Fruit fly (Drosophila melanogaster) whole organism, embryonic: ENCODE measurements around the gene CG7365.

ENCODE experiments used
- ATbp ChIP-seq: fragments of 200-800 bp; sonication (Bioruptor generic); optimal IDR thresholded peaks from 2 replicates; lab custom pipeline; 2017; ENCODE audit warnings: missing biosample characterization, mild to moderate bottlenecking, missing genetic modification characterization, missing genetic modification reagents
- B-H2 ChIP-seq: fragments of 200-800 bp; sonication (Bioruptor generic); optimal IDR thresholded peaks from 2 replicates; lab custom pipeline; 2018; ENCODE audit warnings: missing biosample characterization, mild to moderate bottlenecking, missing genetic modification characterization
- CG10543 ChIP-seq: fragments of 200-800 bp; sonication (Bioruptor generic); optimal IDR thresholded peaks from 3 replicates; lab custom pipeline; 2017; ENCODE audit warnings: missing biosample characterization, mild to moderate bottlenecking, missing genetic modification characterization, moderate library complexity
- CG18764 ChIP-seq: fragments of 200-800 bp; sonication (Bioruptor generic); optimal IDR thresholded peaks from 3 replicates; lab custom pipeline; 2016; ENCODE audit warnings: missing biosample characterization, missing genetic modification characterization
- CG2116 ChIP-seq: fragments of 200-800 bp; sonication (Bioruptor generic); optimal IDR thresholded peaks from 3 replicates; lab custom pipeline; 2018; ENCODE audit warnings: missing biosample characterization, mild to moderate bottlenecking, missing genetic modification characterization
- CG30403 ChIP-seq: fragments of 200-800 bp; sonication (Bioruptor generic); optimal IDR thresholded peaks from 3 replicates; lab custom pipeline; 2016; ENCODE audit warnings: missing biosample characterization, missing genetic modification characterization
- CG32767 ChIP-seq: fragments of 200-800 bp; sonication (Bioruptor generic); IDR thresholded peaks from 2 replicates; pipeline ENCODE4 v1.3.6; 2022; ENCODE audit warnings: missing biosample characterization, missing genetic modification characterization
- CG34376 ChIP-seq: fragments of 200-800 bp; sonication (Bioruptor generic); optimal IDR thresholded peaks from 2 replicates; lab custom pipeline; 2018; ENCODE audit warnings: missing biosample characterization, mild to moderate bottlenecking, missing genetic modification characterization
- CG3838 ChIP-seq: fragments of 200-800 bp; sonication (Bioruptor generic); optimal IDR thresholded peaks from 3 replicates; lab custom pipeline; 2016; ENCODE audit warnings: missing biosample characterization, missing genetic modification characterization
- CG4820 ChIP-seq: fragments of 200-800 bp; sonication (Bioruptor generic); optimal IDR thresholded peaks from 3 replicates; lab custom pipeline; 2016; ENCODE audit warnings: missing biosample characterization, missing genetic modification characterization
- CG6254 ChIP-seq: fragments of 200-800 bp; sonication (Bioruptor generic); optimal IDR thresholded peaks from 3 replicates; lab custom pipeline; 2017; ENCODE audit warnings: mild to moderate bottlenecking, missing biosample characterization, missing genetic modification reagents, missing genetic modification characterization
- CG8359 ChIP-seq: fragments of 200-800 bp; sonication (Bioruptor generic); optimal IDR thresholded peaks from 2 replicates; lab custom pipeline; 2017; ENCODE audit warnings: missing biosample characterization, mild to moderate bottlenecking, missing genetic modification characterization, borderline replicate concordance
- CrebB ChIP-seq: fragments of 200-800 bp; sonication (Bioruptor generic); optimal IDR thresholded peaks from 3 replicates; lab custom pipeline; 2018; ENCODE audit warnings: missing biosample characterization, mild to moderate bottlenecking, missing genetic modification characterization
- D ChIP-seq, 2 experiments: fragments of 200-800 bp in 1 of 2; fragments of >200 bp in 1 of 2; sonication (Bioruptor generic) in 1 of 2; optimal IDR thresholded peaks; 2 replicates in 1 of 2; 3 replicates in 1 of 2; lab custom pipeline; 2017; ENCODE audit warnings: mild to moderate bottlenecking in 1 of 2, missing biosample characterization in 1 of 2, missing genetic modification characterization in 1 of 2, missing genetic modification reagents in 1 of 2
- Dip2 ChIP-seq: fragments of 200-800 bp; sonication (Bioruptor generic); IDR thresholded peaks from 2 replicates; pipeline ENCODE4 v1.3.6; 2022; ENCODE audit warnings: missing biosample characterization, missing genetic modification characterization
- Drgx ChIP-seq: fragments of 200-800 bp; sonication (Bioruptor generic); IDR thresholded peaks from 2 replicates; pipeline ENCODE4 v1.3.6; 2022; ENCODE audit warnings: missing biosample characterization, missing genetic modification characterization
- Fer3 ChIP-seq: fragments of 200-800 bp; sonication (Bioruptor generic); optimal IDR thresholded peaks from 2 replicates; lab custom pipeline; 2018; ENCODE audit warnings: missing biosample characterization, mild to moderate bottlenecking, missing genetic modification characterization, moderate library complexity
- HHEX ChIP-seq: fragments of 200-800 bp; sonication (Bioruptor generic); optimal IDR thresholded peaks from 3 replicates; lab custom pipeline; 2017; ENCODE audit warnings: missing biosample characterization, mild to moderate bottlenecking, missing genetic modification characterization, missing genetic modification reagents
- HLH3B ChIP-seq: fragments of 200-800 bp; sonication (Bioruptor generic); IDR thresholded peaks from 2 replicates; pipeline ENCODE4 v1.3.6; 2022; ENCODE audit warnings: missing biosample characterization, missing genetic modification characterization
- HmgZ ChIP-seq: fragments of 200-800 bp; sonication (Bioruptor generic); optimal IDR thresholded peaks from 2 replicates; lab custom pipeline; 2018; ENCODE audit warnings: missing biosample characterization, mild to moderate bottlenecking, missing genetic modification characterization
- Lpt ChIP-seq: fragments of >200 bp; optimal IDR thresholded peaks from 2 replicates; lab custom pipeline; 2018; ENCODE audit warnings: missing biosample characterization, missing genetic modification characterization
- Mad ChIP-seq: fragments of 200-800 bp; sonication (Bioruptor generic); optimal IDR thresholded peaks from 2 replicates; lab custom pipeline; 2016; ENCODE audit warnings: missing biosample characterization, missing genetic modification characterization
- NK7.1 ChIP-seq: fragments of 200-800 bp; sonication (Bioruptor generic); optimal IDR thresholded peaks from 3 replicates; lab custom pipeline; 2016; ENCODE audit warnings: missing biosample characterization, missing genetic modification characterization
- Optix ChIP-seq: fragments of 200-800 bp; sonication (Bioruptor generic); IDR thresholded peaks from 3 replicates; pipeline ENCODE4 v1.3.6; 2022; ENCODE audit warnings: missing biosample characterization, missing genetic modification characterization
- Rx ChIP-seq: fragments of 200-800 bp; sonication (Bioruptor generic); IDR thresholded peaks from 2 replicates; pipeline ENCODE4 v1.3.6; 2022; ENCODE audit warnings: missing biosample characterization, missing genetic modification characterization
- Sry-δ ChIP-seq: fragments of 200-800 bp; sonication (Bioruptor generic); optimal IDR thresholded peaks from 2 replicates; lab custom pipeline; 2016; ENCODE audit warnings: missing biosample characterization, missing genetic modification characterization
- amos ChIP-seq: fragments of 200-800 bp; sonication (Bioruptor generic); IDR thresholded peaks from 2 replicates; pipeline ENCODE4 v1.3.6; 2022; ENCODE audit warnings: missing biosample characterization, missing genetic modification characterization; ENCODE audit not compliant: partially characterized antibody
- corto ChIP-seq: fragments of 200-800 bp; sonication (Bioruptor generic); optimal IDR thresholded peaks from 2 replicates; lab custom pipeline; 2016; ENCODE audit warnings: missing biosample characterization, mild to moderate bottlenecking, missing genetic modification characterization, moderate library complexity
- ftz-f1 ChIP-seq: fragments of 200-800 bp; sonication (Bioruptor generic); optimal IDR thresholded peaks from 2 replicates; lab custom pipeline; 2016; ENCODE audit warnings: missing biosample characterization, missing genetic modification characterization
- ham ChIP-seq: fragments of 200-800 bp; sonication (Bioruptor generic); IDR thresholded peaks from 2 replicates; pipeline ENCODE4 v1.3.6; 2022; ENCODE audit warnings: missing biosample characterization, missing genetic modification characterization
- lab ChIP-seq: fragments of 200-800 bp; sonication (Bioruptor generic); optimal IDR thresholded peaks from 3 replicates; lab custom pipeline; 2017; ENCODE audit warnings: missing biosample characterization, missing genetic modification characterization, mild to moderate bottlenecking, moderate library complexity, missing genetic modification reagents
- lbe ChIP-seq: fragments of 200-800 bp; sonication (Bioruptor generic); optimal IDR thresholded peaks from 2 replicates; lab custom pipeline; 2016; ENCODE audit warnings: missing biosample characterization, mild to moderate bottlenecking, missing genetic modification characterization
- maf-S ChIP-seq: fragments of 200-800 bp; sonication (Bioruptor generic); optimal IDR thresholded peaks from 2 replicates; lab custom pipeline; 2016; ENCODE audit warnings: missing biosample characterization, missing genetic modification characterization
- phol ChIP-seq: fragments of 200-800 bp; sonication (Bioruptor generic); optimal IDR thresholded peaks from 3 replicates; lab custom pipeline; 2018; ENCODE audit warnings: missing biosample characterization, mild to moderate bottlenecking, missing genetic modification characterization, moderate library complexity
- pzg ChIP-seq: fragments of 200-800 bp; sonication (Bioruptor generic); optimal IDR thresholded peaks from 3 replicates; lab custom pipeline; 2018; ENCODE audit warnings: missing biosample characterization, mild to moderate bottlenecking, missing genetic modification characterization, moderate library complexity
- ranshi ChIP-seq: fragments of 200-800 bp; sonication (Bioruptor generic); IDR thresholded peaks from 2 replicates; pipeline ENCODE4 v1.3.6; 2022; ENCODE audit warnings: missing biosample characterization, missing genetic modification characterization
- salm ChIP-seq: fragments of 200-800 bp; sonication (Bioruptor generic); optimal IDR thresholded peaks from 2 replicates; lab custom pipeline; 2018; ENCODE audit warnings: missing biosample characterization, mild to moderate bottlenecking, missing genetic modification characterization
- sc ChIP-seq, 3 experiments: fragments of >200 bp in 2 of 3; fragments of 200-800 bp in 1 of 3; sonication (Bioruptor generic) in 1 of 3; optimal IDR thresholded peaks; 2 replicates in 2 of 3; 3 replicates in 1 of 3; lab custom pipeline; 2017; ENCODE audit warnings: mild to moderate bottlenecking in 1 of 3, missing biosample characterization in 1 of 3, missing genetic modification characterization in 1 of 3, missing genetic modification reagents in 1 of 3
- sens ChIP-seq: fragments of 200-800 bp; sonication (Bioruptor generic); peaks from one replicate; lab custom pipeline; 2016; ENCODE audit warnings: missing biosample characterization, missing genetic modification characterization
- sob ChIP-seq: fragments of 200-800 bp; sonication (Bioruptor generic); IDR thresholded peaks from 2 replicates; pipeline ENCODE4 v1.3.6; 2022; ENCODE audit warnings: missing biosample characterization, missing genetic modification characterization
- stc ChIP-seq: fragments of 200-800 bp; sonication (Bioruptor generic); IDR thresholded peaks from 2 replicates; pipeline ENCODE4 v1.3.6; 2022; ENCODE audit warnings: missing biosample characterization, missing genetic modification characterization
- sug ChIP-seq: fragments of 200-800 bp; optimal IDR thresholded peaks from 2 replicates; lab custom pipeline; 2019; ENCODE audit warnings: missing biosample characterization, mild to moderate bottlenecking, missing genetic modification characterization, moderate library complexity
- tll ChIP-seq, 2 experiments: fragments of 200-800 bp in 1 of 2; fragments of >200 bp in 1 of 2; sonication (Bioruptor generic) in 1 of 2; optimal IDR thresholded peaks; 2 replicates each; lab custom pipeline; 2017 to 2019; ENCODE audit warnings: missing biosample characterization in 2 of 2, missing genetic modification characterization in 2 of 2, mild to moderate bottlenecking in 1 of 2, moderate library complexity in 1 of 2
- trem ChIP-seq: fragments of 200-800 bp; optimal IDR thresholded peaks from 3 replicates; lab custom pipeline; 2019; ENCODE audit warnings: missing biosample characterization, mild to moderate bottlenecking, missing genetic modification characterization, moderate library complexity
- twi ChIP-seq: fragments of 200-800 bp; optimal IDR thresholded peaks from 2 replicates; lab custom pipeline; 2019; ENCODE audit warnings: missing biosample characterization, mild to moderate bottlenecking, missing genetic modification characterization, moderate library complexity
- unc-4 ChIP-seq: fragments of 200-800 bp; sonication (Bioruptor generic); IDR thresholded peaks from 2 replicates; pipeline ENCODE4 v1.3.6; 2022; ENCODE audit warnings: missing biosample characterization, missing genetic modification characterization; ENCODE audit not compliant: partially characterized antibody
- usp ChIP-seq: fragments of >200 bp; optimal IDR thresholded peaks from 2 replicates; lab custom pipeline; 2017; ENCODE audit warnings: missing biosample characterization, missing genetic modification characterization
- vnd ChIP-seq: fragments of 200-800 bp; sonication (Bioruptor generic); IDR thresholded peaks from 3 replicates; pipeline ENCODE4 v1.3.6; 2022; ENCODE audit warnings: missing biosample characterization, missing genetic modification characterization; ENCODE audit not compliant: partially characterized antibody
- vvl ChIP-seq: fragments of 200-800 bp; sonication (Bioruptor generic); IDR thresholded peaks from 2 replicates; pipeline ENCODE4 v1.3.6; 2022; ENCODE audit warnings: missing biosample characterization, missing genetic modification characterization

The CG7365 gene

dm6 chr3L:20140589-20141207 is 13.5 kb upstream of the CG7365 start, which contains the start of gene CG7328 (continued):
- TF ChIP-seq trem (tag; lab: Kevin White, UChicago): no peak
- TF ChIP-seq pzg (GFP tag; lab: Kevin White, UChicago): no peak
- TF ChIP-seq HHEX (GFP tag; lab: Kevin White, UChicago): no peak
- no peak for TF ChIP-seq stc (GFP tag; lab: Robert Waterston, UW)
- no peak for TF ChIP-seq vnd (GFP tag; lab: Robert Waterston, UW)
- no peak for TF ChIP-seq twi
- no peak for TF ChIP-seq CG10543 (GFP tag; lab: Kevin White, UChicago)
- TF ChIP-seq usp (GFP tag; lab: Kevin White, UChicago): no peak
- no peak for TF ChIP-seq D (optimal IDR thresholded peaks at IDR 0.05; lab: Kevin White, UChicago)
- TF ChIP-seq D (GFP tag; optimal IDR thresholded peaks at IDR 0.05; lab: Kevin White, UChicago): no peak
- TF ChIP-seq salm (tag; lab: Kevin White, UChicago): no peak
- peak; percentile 12; the same call in 1 of the 2 replicates for TF ChIP-seq ranshi
- peak; percentile 18 for TF ChIP-seq maf-S (GFP tag; lab: Kevin White, UChicago)
- no peak for TF ChIP-seq CG18764
- TF ChIP-seq CG32767 (GFP tag; lab: Robert Waterston, UW): peak; percentile 39; the same call in 1 of the 2 replicates
- no peak for TF ChIP-seq lbe
- TF ChIP-seq vvl (GFP tag; lab: Robert Waterston, UW): no peak
- no peak for TF ChIP-seq Dip2 (GFP tag; lab: Robert Waterston, UW)
- TF ChIP-seq CG2116: peak; percentile 3
- peak; percentile 6; the same call in 1 of the 2 replicates for TF ChIP-seq HLH3B (GFP tag; lab: Robert Waterston, UW)
- no peak for TF ChIP-seq tll (GFP tag; optimal IDR thresholded peaks at IDR 0.05; lab: Kevin White, UChicago)
- TF ChIP-seq CG34376 (GFP tag; lab: Kevin White, UChicago): peak; percentile 22
- peak; percentile 64 for TF ChIP-seq HmgZ (tag; lab: Kevin White, UChicago)
- peak; percentile 35 for TF ChIP-seq CG3838 (GFP tag; lab: Kevin White, UChicago)
- no peak for TF ChIP-seq unc-4 (GFP tag; lab: Robert Waterston, UW)
- TF ChIP-seq ham: no peak
- TF ChIP-seq sc (optimal IDR thresholded peaks at IDR 0.05; lab: Kevin White, UChicago): no peak
- TF ChIP-seq sc (GFP tag; optimal IDR thresholded peaks at IDR 0.05; lab: Kevin White, UChicago): no peak
- no peak for TF ChIP-seq sug
- peak; percentile 52 for TF ChIP-seq sob (GFP tag; lab: Robert Waterston, UW)
- TF ChIP-seq phol (tag; lab: Kevin White, UChicago): no peak
- TF ChIP-seq Optix (GFP tag; lab: Robert Waterston, UW): no peak
- TF ChIP-seq NK7.1 (GFP tag; lab: Kevin White, UChicago): no peak
- no peak for TF ChIP-seq lab (GFP tag; lab: Kevin White, UChicago)
- TF ChIP-seq CrebB (tag; lab: Kevin White, UChicago): peak; percentile 34
- TF ChIP-seq Sry-δ (GFP tag; lab: Kevin White, UChicago): no peak
- no peak for TF ChIP-seq Rx (GFP tag; lab: Robert Waterston, UW)
- no peak for TF ChIP-seq ftz-f1 (GFP tag; lab: Kevin White, UChicago)
- no peak for TF ChIP-seq Fer3 (tag; lab: Kevin White, UChicago)
- no peak for TF ChIP-seq Mad (GFP tag; lab: Kevin White, UChicago)
- TF ChIP-seq sens (GFP tag; lab: Kevin White, UChicago): peak; percentile 95
- TF ChIP-seq CG8359 (GFP tag; lab: Kevin White, UChicago): no peak
- TF ChIP-seq B-H2 (GFP tag; lab: Kevin White, UChicago): no peak
- no peak for TF ChIP-seq amos
- TF ChIP-seq CG6254 (GFP tag; lab: Kevin White, UChicago): no peak
- TF ChIP-seq CG4820 (GFP tag; lab: Kevin White, UChicago): no peak
- no peak for TF ChIP-seq corto (GFP tag; lab: Kevin White, UChicago)
- peak; percentile 32 for TF ChIP-seq ATbp (GFP tag; lab: Kevin White, UChicago)
- no peak for TF ChIP-seq CG30403 (GFP tag; lab: Kevin White, UChicago)
- no peak for TF ChIP-seq Drgx
- no peak for TF ChIP-seq Lpt
